Fruit fly (Drosophila melanogaster) whole organism, pupa: ENCODE measurements around the gene SdicC.

Source experiments
- CG14655 ChIP-seq: fragments of 200-800 bp; sonication (Bioruptor generic); optimal IDR thresholded peaks from 3 replicates; lab custom pipeline; 2017; ENCODE audit warnings: mild to moderate bottlenecking, missing biosample characterization, missing genetic modification reagents, missing genetic modification characterization
- CG15710 ChIP-seq: fragments of 200-800 bp; sonication (Bioruptor generic); optimal IDR thresholded peaks from 2 replicates; lab custom pipeline; 2018; ENCODE audit warnings: missing biosample characterization, mild to moderate bottlenecking, missing genetic modification characterization, moderate library complexity
- fd96Ca ChIP-seq: fragments of 200-800 bp; sonication (Bioruptor generic); IDR thresholded peaks from 3 replicates; pipeline ENCODE4 v1.3.6; 2022; ENCODE audit warnings: missing biosample characterization, missing genetic modification characterization

SdicC gene

DNA sequence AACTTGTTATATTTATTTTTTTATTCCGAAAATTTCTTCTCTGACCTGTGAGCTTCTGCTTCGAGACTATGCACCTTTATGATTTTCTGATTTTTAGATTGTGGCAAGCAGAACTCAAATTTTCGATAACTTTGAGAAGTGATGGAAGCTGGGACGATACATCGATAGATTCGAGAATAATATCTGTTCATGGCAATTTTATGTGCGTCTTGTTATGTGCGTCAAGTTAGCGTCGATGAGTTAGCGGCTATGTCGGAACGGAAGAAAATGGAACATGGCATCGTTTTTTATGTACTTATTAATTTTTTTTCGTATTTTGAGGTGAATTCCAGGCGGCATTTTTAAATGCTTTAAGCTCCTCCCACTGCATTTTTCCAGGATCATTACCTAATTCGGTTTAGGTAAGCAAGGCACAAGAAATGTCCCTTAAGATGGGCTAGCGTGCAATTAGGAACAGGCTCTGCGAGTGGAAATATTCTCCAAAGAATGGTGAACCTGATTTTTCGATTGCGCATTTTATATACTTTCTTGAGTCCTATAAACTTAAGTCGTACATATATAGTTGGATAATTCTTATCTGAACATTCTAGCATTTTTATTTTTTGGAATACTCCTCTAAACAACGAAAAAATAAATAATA is 51.2 kb downstream of the SdicC start, which contains the start of gene Phf7:
Gene Phf7 (minus strand): TSS at position 58 of the 640 bp plus-strand sequence.
- TF ChIP-seq fd96Ca (GFP tag; lab: Robert Waterston, UW) (peak; percentile 10; the same call in 1 of the 3 replicates), CG14655 (GFP tag; lab: Kevin White, UChicago) (no peak), CG15710 (peak; percentile 0)
